Worm (Caenorhabditis elegans) whole organism, L4 larva: Measurements from ENCODE around the gene R07B7.6.
A peak's percentile ranks its signal among the peaks of the same experiment; 100 is the strongest.

ENCODE experiments used
- D1046.2 ChIP-seq: fragments of 200-800 bp; sonication (Bioruptor generic); IDR thresholded peaks from 2 replicates; pipeline ENCODE4 v1.3.6; 2022; ENCODE audit warnings: missing genetic modification characterization, missing compliant biosample characterization
- F37D6.2 ChIP-seq: sonication (generic microtip); optimal IDR thresholded peaks from 2 replicates; lab custom pipeline; 2016; ENCODE audit warnings: mild to moderate bottlenecking, missing genetic modification characterization, missing compliant biosample characterization
- T20F7.1 ChIP-seq: fragments of 200-800 bp; sonication (Bioruptor generic); optimal IDR thresholded peaks from 2 replicates; lab custom pipeline; 2018; ENCODE audit warnings: mild to moderate bottlenecking, missing genetic modification characterization, missing compliant biosample characterization
- Y105C5A.15 ChIP-seq: fragments of 200-800 bp; sonication (Bioruptor generic); IDR thresholded peaks from 2 replicates; pipeline ENCODE4 v1.3.6; 2022; ENCODE audit warnings: missing genetic modification characterization, missing compliant biosample characterization
- ZK546.5 ChIP-seq, 2 experiments: sonication (generic microtip); optimal IDR thresholded peaks; 2 replicates each; lab custom pipeline; 2017; ENCODE audit warnings: missing biosample characterization in 2 of 2, missing genetic modification characterization in 2 of 2
- aha-1 ChIP-seq: fragments of 150-350 bp; peaks from one replicate; lab custom pipeline; 2014; ENCODE audit warnings: missing biosample characterization, missing genetic modification characterization
- arid-1 ChIP-seq: fragments of 200-800 bp; sonication (Bioruptor generic); conservative IDR thresholded peaks from 2 replicates; pipeline ENCODE4 v1.3.6; 2022; ENCODE audit warnings: missing genetic modification reagents, missing genetic modification characterization, missing compliant biosample characterization
- ceh-20 ChIP-seq: fragments of 200-800 bp; sonication (Bioruptor generic); IDR thresholded peaks from 2 replicates; pipeline ENCODE4 v1.3.6; 2022; ENCODE audit warnings: missing genetic modification reagents, missing genetic modification characterization, missing compliant biosample characterization
- ceh-62 ChIP-seq: sonication (generic microtip); optimal IDR thresholded peaks from 2 replicates; lab custom pipeline; 2017; ENCODE audit warnings: missing biosample characterization, missing genetic modification characterization
- daf-16 ChIP-seq, 3 experiments: sonication (generic microtip); optimal IDR thresholded peaks; 2 replicates each; lab custom pipeline; 2016 to 2017; ENCODE audit warnings: missing genetic modification characterization in 3 of 3, missing genetic modification reagents in 3 of 3, mild to moderate bottlenecking in 2 of 3, missing compliant biosample characterization in 2 of 3, missing biosample characterization in 1 of 3, moderate library complexity in 1 of 3
- dmd-6 ChIP-seq: fragments of 200-800 bp; sonication (Bioruptor generic); IDR thresholded peaks from 2 replicates; pipeline ENCODE4 v1.3.6; 2022; ENCODE audit warnings: missing genetic modification reagents, missing genetic modification characterization, missing compliant biosample characterization
- dmd-8 ChIP-seq: fragments of 200-800 bp; sonication (Bioruptor generic); IDR thresholded peaks from 2 replicates; pipeline ENCODE4 v1.3.6; 2022; ENCODE audit warnings: missing genetic modification characterization, missing compliant biosample characterization
- dmd-9 ChIP-seq: fragments of 200-800 bp; sonication (Bioruptor generic); IDR thresholded peaks from 2 replicates; pipeline ENCODE4 v1.3.6; 2022; ENCODE audit warnings: missing genetic modification reagents, missing genetic modification characterization, missing compliant biosample characterization
- dve-1 ChIP-seq: sonication (generic microtip); optimal IDR thresholded peaks from 2 replicates; lab custom pipeline; 2017; ENCODE audit warnings: antibody characterized with exemption, mild to moderate bottlenecking, missing genetic modification characterization, missing compliant biosample characterization; ENCODE audit not compliant: insufficient read depth
- egl-43 ChIP-seq: fragments of 200-800 bp; sonication (Bioruptor generic); IDR thresholded peaks from 2 replicates; pipeline ENCODE4 v1.3.6; 2022; ENCODE audit warnings: missing genetic modification reagents, missing genetic modification characterization, missing compliant biosample characterization
- fos-1 ChIP-seq: fragments of 150-350 bp; optimal IDR thresholded peaks from 2 replicates; lab custom pipeline; 2014; ENCODE audit warnings: missing biosample characterization, missing genetic modification characterization
- gei-8 ChIP-seq: fragments of 200-800 bp; sonication (Bioruptor generic); optimal IDR thresholded peaks from 2 replicates; lab custom pipeline; 2018; ENCODE audit warnings: mild to moderate bottlenecking, missing genetic modification characterization, missing compliant biosample characterization
- hlh-30 ChIP-seq: sonication (generic microtip); optimal IDR thresholded peaks from 2 replicates; lab custom pipeline; 2017; ENCODE audit warnings: antibody characterized with exemption, mild to moderate bottlenecking, missing genetic modification characterization, missing compliant biosample characterization; ENCODE audit not compliant: insufficient read depth
- madf-5 ChIP-seq, 2 experiments: fragments of 200-800 bp; sonication (Bioruptor generic); IDR thresholded peaks; 2 replicates each; pipeline ENCODE4 v1.3.6; 2022; ENCODE audit warnings: missing compliant biosample characterization in 2 of 2, missing genetic modification characterization in 2 of 2
- mdl-1 ChIP-seq, 2 experiments: fragments of 150-350 bp in 1 of 2; sonication (generic microtip) in 1 of 2; optimal IDR thresholded peaks; 2 replicates each; lab custom pipeline; 2014 to 2017; ENCODE audit warnings: missing biosample characterization in 2 of 2, missing genetic modification characterization in 2 of 2
- mdt-29 ChIP-seq: fragments of 200-800 bp; sonication (Bioruptor generic); IDR thresholded peaks from 2 replicates; pipeline ENCODE4 v1.3.6; 2022; ENCODE audit warnings: missing genetic modification reagents, missing genetic modification characterization, missing compliant biosample characterization
- mes-2 ChIP-seq: sonication (generic microtip); optimal IDR thresholded peaks from 2 replicates; lab custom pipeline; 2016; ENCODE audit warnings: missing genotype, mild to moderate bottlenecking, missing genetic modification characterization, missing compliant biosample characterization; ENCODE audit not compliant: poor library complexity, severe bottlenecking
- mxl-2 ChIP-seq: fragments of 200-800 bp; sonication (Bioruptor generic); conservative IDR thresholded peaks from 2 replicates; pipeline ENCODE4 v1.3.6; 2022; ENCODE audit warnings: missing genetic modification reagents, missing genetic modification characterization, missing compliant biosample characterization
- nhr-11 ChIP-seq: fragments of 150-350 bp; optimal IDR thresholded peaks from 2 replicates; lab custom pipeline; 2014; ENCODE audit warnings: missing biosample characterization, missing genetic modification characterization
- nhr-237 ChIP-seq: sonication (generic microtip); optimal IDR thresholded peaks from 2 replicates; lab custom pipeline; 2017; ENCODE audit warnings: missing biosample characterization, missing genetic modification characterization
- nhr-28 ChIP-seq: fragments of 150-350 bp; optimal IDR thresholded peaks from 2 replicates; lab custom pipeline; 2014; ENCODE audit warnings: missing biosample characterization, missing genetic modification characterization
- nhr-41 ChIP-seq: fragments of 200-800 bp; sonication (Bioruptor generic); IDR thresholded peaks from 2 replicates; pipeline ENCODE4 v1.3.6; 2022; ENCODE audit warnings: missing genetic modification reagents, missing genetic modification characterization, missing compliant biosample characterization
- nhr-48 ChIP-seq: sonication (generic microtip); optimal IDR thresholded peaks from 2 replicates; lab custom pipeline; 2016; ENCODE audit warnings: mild to moderate bottlenecking, missing genetic modification characterization, missing compliant biosample characterization
- nhr-77 ChIP-seq: fragments of 150-350 bp; optimal IDR thresholded peaks from 2 replicates; lab custom pipeline; 2014; ENCODE audit warnings: missing biosample characterization, missing genetic modification characterization
- pha-4 ChIP-seq, 2 experiments: fragments of 150-350 bp in 1 of 2; fragments of 200-800 bp in 1 of 2; sonication (Bioruptor generic) in 1 of 2; IDR thresholded peaks in 1 of 2; optimal IDR thresholded peaks in 1 of 2; 2 replicates each; pipeline versions ENCODE4 v1.3.6 to Lab custom; 2014 to 2022; ENCODE audit warnings: missing genetic modification characterization in 2 of 2, missing genetic modification reagents in 2 of 2, missing biosample characterization in 1 of 2, missing compliant biosample characterization in 1 of 2
- php-3 ChIP-seq: fragments of 200-800 bp; sonication (Bioruptor generic); IDR thresholded peaks from 2 replicates; pipeline ENCODE4 v1.3.6; 2022; ENCODE audit warnings: missing genetic modification reagents, missing genetic modification characterization, missing compliant biosample characterization
- pqm-1 ChIP-seq: sonication (generic microtip); optimal IDR thresholded peaks from 2 replicates; lab custom pipeline; 2017; ENCODE audit warnings: missing biosample characterization, missing genetic modification characterization
- rbr-2 ChIP-seq: sonication (generic microtip); optimal IDR thresholded peaks from 2 replicates; lab custom pipeline; 2016; ENCODE audit warnings: missing genotype, missing genetic modification characterization, missing compliant biosample characterization
- saeg-2 ChIP-seq: fragments of 200-800 bp; sonication (Bioruptor generic); IDR thresholded peaks from 2 replicates; pipeline ENCODE4 v1.3.6; 2022; ENCODE audit warnings: missing genetic modification reagents, missing genetic modification characterization, missing compliant biosample characterization
- snpc-1.2 ChIP-seq: fragments of 200-800 bp; sonication (Bioruptor generic); IDR thresholded peaks from 2 replicates; pipeline ENCODE4 v1.3.6; 2022; ENCODE audit warnings: missing genetic modification reagents, missing genetic modification characterization, missing compliant biosample characterization
- snpc-4 ChIP-seq: fragments of 150-350 bp; optimal IDR thresholded peaks from 2 replicates; lab custom pipeline; 2014; ENCODE audit warnings: missing biosample characterization, missing genetic modification characterization
- spr-1 ChIP-seq: sonication (generic microtip); optimal IDR thresholded peaks from 2 replicates; lab custom pipeline; 2016; ENCODE audit warnings: mild to moderate bottlenecking, missing genetic modification characterization, missing compliant biosample characterization
- spr-3 ChIP-seq: fragments of 200-800 bp; sonication (Bioruptor generic); optimal IDR thresholded peaks from 2 replicates; lab custom pipeline; 2018; ENCODE audit warnings: mild to moderate bottlenecking, missing genetic modification characterization, missing compliant biosample characterization
- unc-62 ChIP-seq, 3 experiments: fragments of 150-350 bp in 1 of 3; sonication (generic microtip); optimal IDR thresholded peaks in 2 of 3; peaks in 1 of 3; 1 replicate in 1 of 3; 2 replicates in 2 of 3; lab custom pipeline; 2014 to 2017; ENCODE audit warnings: missing biosample characterization in 3 of 3, missing genetic modification characterization in 3 of 3, missing genetic modification reagents in 3 of 3, missing genotype in 1 of 3
- zfp-2 ChIP-seq: sonication (generic microtip); optimal IDR thresholded peaks from 2 replicates; lab custom pipeline; 2016; ENCODE audit warnings: mild to moderate bottlenecking, missing genetic modification characterization, missing compliant biosample characterization
- zfp-3 ChIP-seq: fragments of 200-800 bp; sonication (Bioruptor generic); conservative IDR thresholded peaks from 2 replicates; pipeline ENCODE4 v1.3.6; 2022; ENCODE audit warnings: missing genetic modification reagents, missing genetic modification characterization, missing compliant biosample characterization
- zip-2 ChIP-seq: fragments of 150-350 bp; optimal IDR thresholded peaks from 2 replicates; lab custom pipeline; 2014; ENCODE audit warnings: missing biosample characterization, missing genetic modification characterization

Gene R07B7.6

ce11 chrV:12117567-12118053 lies 42.8 kb upstream of the R07B7.6 start, which contains the start of gene C13C4.8:
Gene C13C4.8, plus strand, starts transcription at chrV:12118003.
- TF ChIP-seq pha-4 (GFP tag; IDR thresholded peaks at IDR 0.05; lab: Robert Waterston, UW) (no peak), pha-4 (tag; optimal IDR thresholded peaks at IDR 0.05; lab: Kevin White, UChicago) (peak; percentile 9), spr-3 (GFP tag; lab: Kevin White, UChicago) (no peak), aha-1 (tag; lab: Kevin White, UChicago) (peak; percentile 90)

- TF ChIP-seq unc-62 (GFP tag; optimal IDR thresholded peaks at IDR 0.05 in 1 of 2; lab: Kevin White, UChicago) (peak in 1 of 2 experiments; percentile 97), unc-62 (tag; optimal IDR thresholded peaks at IDR 0.05; lab: Kevin White, UChicago) (no peak), nhr-28 (peak; percentile 81), zfp-2 (tag; lab: Kevin White, UChicago) (no peak), dmd-6 (GFP tag; lab: Robert Waterston, UW) (peak; percentile 75), daf-16 (GFP tag; optimal IDR thresholded peaks at IDR 0.05; lab: Kevin White, UChicago) (no peak), daf-16 (tag; optimal IDR thresholded peaks at IDR 0.05; lab: Kevin White, UChicago) (peak; percentile 69), dmd-8 (GFP tag; lab: Robert Waterston, UW) (no peak), nhr-48 (no peak), dve-1 (tag; lab: Kevin White, UChicago) (peak; percentile 38)
Observed at ce11 chrV:12115150-12115549, 40.4 kb upstream of the R07B7.6 start.

ce11 chrV:12114693-12115092 lies 39.9 kb upstream of the R07B7.6 start, which contains the start of gene spin-1:
Gene spin-1, plus strand, starts transcription at chrV:12114993.
- TF ChIP-seq nhr-41 (GFP tag; lab: Robert Waterston, UW) (no peak), egl-43 (GFP tag; lab: Robert Waterston, UW) (no peak), rbr-2 (tag; lab: Kevin White, UChicago) (no peak), zfp-3 (GFP tag; lab: Robert Waterston, UW) (no peak), fos-1 (tag; lab: Kevin White, UChicago) (no peak), nhr-77 (no peak), snpc-1.2 (GFP tag; lab: Robert Waterston, UW) (no peak), hlh-30 (tag; lab: Kevin White, UChicago) (no peak), dmd-9 (GFP tag; lab: Robert Waterston, UW) (no peak)

ce11 chrV:12113726-12114125 lies 38.9 kb upstream of the R07B7.6 start:
- TF ChIP-seq mxl-2 (no peak), ceh-20 (no peak), nhr-48 (no peak), saeg-2 (GFP tag; lab: Robert Waterston, UW) (no peak), Y105C5A.15 (GFP tag; lab: Robert Waterston, UW) (no peak), mdl-1 (tag; optimal IDR thresholded peaks at IDR 0.05; lab: Kevin White, UChicago) (peak in 1 of 2 experiments; percentile 13), nhr-237 (tag; lab: Kevin White, UChicago) (no peak), pqm-1 (peak; percentile 85), ceh-62 (tag; lab: Kevin White, UChicago) (no peak), madf-5 (GFP tag; IDR thresholded peaks at IDR 0.05; lab: Robert Waterston, UW) (no peak), pha-4 (GFP tag; IDR thresholded peaks at IDR 0.05; lab: Robert Waterston, UW) (no peak), pha-4 (tag; optimal IDR thresholded peaks at IDR 0.05; lab: Kevin White, UChicago) (no peak), D1046.2 (no peak), snpc-4 (tag; lab: Kevin White, UChicago) (no peak), unc-62 (GFP tag; optimal IDR thresholded peaks at IDR 0.05 in 1 of 2; lab: Kevin White, UChicago) (no peak), unc-62 (tag; optimal IDR thresholded peaks at IDR 0.05; lab: Kevin White, UChicago) (no peak), F37D6.2 (tag; lab: Kevin White, UChicago) (no peak), aha-1 (tag; lab: Kevin White, UChicago) (peak; percentile 30), arid-1 (GFP tag; lab: Robert Waterston, UW) (no peak), mes-2 (tag; lab: Kevin White, UChicago) (no peak), mdt-29 (no peak), php-3 (GFP tag; lab: Robert Waterston, UW) (no peak), dmd-6 (GFP tag; lab: Robert Waterston, UW) (peak; percentile 54), ZK546.5 (tag; optimal IDR thresholded peaks at IDR 0.05; lab: Kevin White, UChicago) (no peak), spr-1 (tag; lab: Kevin White, UChicago) (no peak), snpc-1.2 (GFP tag; lab: Robert Waterston, UW) (no peak), nhr-11 (tag; lab: Kevin White, UChicago) (no peak), egl-43 (GFP tag; lab: Robert Waterston, UW) (no peak), zip-2 (tag; lab: Kevin White, UChicago) (no peak), zfp-2 (tag; lab: Kevin White, UChicago) (no peak), gei-8 (GFP tag; lab: Kevin White, UChicago) (no peak), T20F7.1 (GFP tag; lab: Kevin White, UChicago) (no peak), dve-1 (tag; lab: Kevin White, UChicago) (no peak)
